Fruit fly (Drosophila melanogaster): Measurements from ENCODE around the gene CG10208.

Gene CG10208

dm6 chr3R:23747446-23747845, 26.5 kb downstream of the CG10208 start:
- TF ChIP-seq CG17801 (GFP tag; optimal IDR thresholded peaks at IDR 0.05; ENCODE audit: partially characterized antibody): no peak

DNA sequence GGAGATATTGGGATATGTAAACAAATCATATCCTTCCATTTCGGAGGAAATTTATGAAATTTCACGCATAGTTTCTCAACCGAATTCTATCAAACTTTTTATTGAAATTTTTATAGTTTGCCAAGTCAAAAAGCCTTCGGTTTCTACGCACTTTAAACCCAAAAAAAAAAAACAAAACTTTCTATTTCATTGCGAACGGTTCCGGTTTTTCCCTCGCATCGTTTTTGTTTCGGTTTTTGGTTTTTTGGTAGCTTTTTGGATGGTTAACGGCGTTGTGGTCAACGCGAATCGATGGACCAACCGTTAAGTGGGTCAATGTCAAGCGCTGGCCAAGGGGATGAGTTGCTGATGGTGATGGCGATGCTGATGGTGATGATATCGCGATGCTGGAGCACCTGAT, 33.0 kb downstream of the CG10208 start:
- TF ChIP-seq CG17801 (GFP tag; optimal IDR thresholded peaks at IDR 0.05; ENCODE audit: partially characterized antibody): no peak

dm6 chr3R:23737676-23738574, 36.0 kb downstream of the CG10208 start:
- TF ChIP-seq CG17801 (GFP tag; optimal IDR thresholded peaks at IDR 0.05; ENCODE audit: partially characterized antibody): no peak

- no peak for TF ChIP-seq CG17801 (GFP tag; optimal IDR thresholded peaks at IDR 0.05; ENCODE audit: partially characterized antibody)
Observed at dm6 chr3R:23736365-23736764, 37.6 kb downstream of the CG10208 start.

- TF ChIP-seq CG17801 (GFP tag; optimal IDR thresholded peaks at IDR 0.05; ENCODE audit: partially characterized antibody): no peak
Observed at dm6 chr3R:23735648-23736047, 38.3 kb downstream of the CG10208 start.

- no peak for TF ChIP-seq CG17801 (GFP tag; optimal IDR thresholded peaks at IDR 0.05; ENCODE audit: partially characterized antibody)
Observed at dm6 chr3R:23734573-23735404, 39.1 kb downstream of the CG10208 start.

dm6 chr3R:23733771-23734170, 40.2 kb downstream of the CG10208 start:
- TF ChIP-seq CG17801 (GFP tag; optimal IDR thresholded peaks at IDR 0.05; ENCODE audit: partially characterized antibody): no peak

DNA sequence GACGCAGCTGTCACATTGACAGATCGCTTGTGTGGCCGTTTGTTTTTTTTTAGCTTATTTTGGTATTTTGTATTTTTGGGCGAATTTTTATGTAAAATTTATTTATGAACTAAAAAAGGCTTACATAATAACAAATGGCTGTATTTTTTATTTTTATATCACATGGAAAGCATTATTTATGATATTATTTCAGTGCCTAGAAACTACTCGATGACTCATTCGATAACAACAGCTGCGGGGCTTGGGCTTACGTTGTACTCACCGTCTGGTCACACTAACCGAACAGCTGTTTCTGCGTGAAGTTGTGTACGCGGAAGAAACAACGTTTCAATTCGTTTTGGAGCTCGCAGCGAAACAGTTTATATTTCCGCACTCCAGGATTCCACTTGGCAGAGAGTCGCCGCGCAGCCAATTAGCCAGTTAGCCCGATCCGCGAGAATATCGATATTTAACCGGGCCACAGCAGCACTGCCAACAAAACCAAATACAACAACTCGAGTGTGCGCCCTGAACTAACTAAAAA, 40.9 kb downstream of the CG10208 start, which contains the start of the genes Hmgcr and Rpn9:
Gene Hmgcr (plus strand): TSS at position 335 of the 523 bp plus-strand sequence.
Gene Rpn9 (minus strand): TSS at position 473 of the 523 bp plus-strand sequence.
- TF ChIP-seq CG17801 (GFP tag; optimal IDR thresholded peaks at IDR 0.05; ENCODE audit: partially characterized antibody): peak; percentile 37

DNA sequence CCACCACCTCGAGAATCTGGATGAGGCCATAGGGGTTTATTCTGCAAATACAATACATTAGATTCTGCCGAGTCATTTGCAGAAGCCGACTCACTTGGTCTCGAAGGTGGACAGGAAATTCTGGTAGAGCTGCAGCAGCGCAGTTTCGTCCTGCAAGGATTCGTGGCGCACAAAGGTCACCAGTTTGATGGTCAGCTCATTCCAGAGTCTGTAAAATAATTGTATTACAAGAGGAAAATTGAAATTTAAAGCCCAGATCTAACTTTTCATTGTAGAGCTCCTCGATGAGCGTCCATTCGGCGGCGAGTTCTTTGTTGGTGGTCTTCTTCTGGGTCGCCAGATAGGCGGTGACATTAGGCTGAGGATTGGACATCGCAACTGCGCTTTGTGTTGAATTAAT, 41.4 kb downstream of the CG10208 start:
- TF ChIP-seq CG17801 (GFP tag; optimal IDR thresholded peaks at IDR 0.05; ENCODE audit: partially characterized antibody): no peak

DNA sequence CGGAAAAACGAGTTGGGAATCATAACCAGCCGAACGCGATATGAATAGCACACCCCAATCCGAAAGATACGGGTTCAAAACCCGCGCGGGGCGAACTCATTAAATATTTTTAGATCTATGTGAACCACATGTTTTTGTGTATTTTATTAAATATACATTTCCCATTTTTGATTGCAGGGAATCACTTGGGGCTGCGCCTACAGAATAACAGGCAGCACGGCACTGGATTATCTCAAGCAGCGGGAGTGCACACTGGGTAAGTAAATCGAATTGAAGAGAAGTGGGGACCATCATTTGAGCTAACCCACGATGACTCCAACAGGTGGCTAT, 43.5 kb downstream of the CG10208 start:
- no peak for TF ChIP-seq CG17801 (GFP tag; optimal IDR thresholded peaks at IDR 0.05; ENCODE audit: partially characterized antibody)

- no peak for TF ChIP-seq CG17801 (GFP tag; optimal IDR thresholded peaks at IDR 0.05; ENCODE audit: partially characterized antibody)
Observed at dm6 chr3R:23729632-23730471, 44.1 kb downstream of the CG10208 start.

- TF ChIP-seq CG17801 (GFP tag; optimal IDR thresholded peaks at IDR 0.05; ENCODE audit: partially characterized antibody): no peak
Observed at dm6 chr3R:23729066-23729465, 44.9 kb downstream of the CG10208 start.

dm6 chr3R:23728086-23728485, 45.8 kb downstream of the CG10208 start:
- peak; percentile 69 for TF ChIP-seq CG17801 (GFP tag; optimal IDR thresholded peaks at IDR 0.05; ENCODE audit: partially characterized antibody)

DNA sequence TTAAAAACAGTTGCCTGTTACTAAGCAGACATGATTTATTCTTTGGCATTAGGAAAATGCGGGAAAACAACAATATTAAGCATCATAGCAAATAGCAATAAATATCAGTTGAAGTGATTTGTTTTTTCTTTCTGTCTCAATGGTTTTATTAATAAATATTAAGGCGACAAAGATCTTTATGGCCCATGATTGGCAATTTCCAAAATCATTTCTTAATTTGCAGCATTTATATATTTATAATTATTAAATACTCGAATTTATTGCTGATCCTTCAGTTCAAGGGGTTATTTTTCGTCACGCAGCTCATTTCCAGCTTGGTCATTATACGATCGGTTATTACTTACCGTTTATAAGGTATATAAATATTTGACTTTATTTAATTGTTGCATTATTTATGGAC, 46.3 kb downstream of the CG10208 start:
- no peak for TF ChIP-seq CG17801 (GFP tag; optimal IDR thresholded peaks at IDR 0.05; ENCODE audit: partially characterized antibody)

dm6 chr3R:23726740-23727139, 47.2 kb downstream of the CG10208 start:
- TF ChIP-seq CG17801 (GFP tag; optimal IDR thresholded peaks at IDR 0.05; ENCODE audit: partially characterized antibody): peak; percentile 51

Data from ovary, adult (tissue).